Worm (Caenorhabditis elegans): ENCODE measurements around the gene cutl-24.
A peak's percentile ranks its signal among the peaks of the same experiment; 100 is the strongest.

DNA sequence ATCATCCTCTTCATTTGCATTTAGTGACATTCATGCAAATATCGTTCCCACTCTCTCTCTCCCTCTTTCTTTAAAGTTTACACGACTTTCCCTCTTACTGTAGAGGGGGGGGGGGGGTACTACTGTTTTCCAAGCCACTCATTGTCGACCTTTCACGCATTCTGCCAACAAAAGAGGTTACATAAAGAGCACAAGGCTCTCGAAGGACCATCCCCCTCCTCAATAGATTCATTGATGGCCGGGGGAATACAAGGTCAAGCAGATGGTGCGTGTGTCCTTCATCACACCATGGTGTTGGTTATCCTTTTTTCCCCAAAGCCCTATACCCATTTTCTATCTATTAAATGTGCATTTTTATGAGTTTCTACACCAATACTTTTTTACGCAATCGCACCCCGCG, 8.1 kb downstream of the cutl-24 start:
- TF ChIP-seq klf-2 (GFP tag; conservative IDR thresholded peaks at IDR 0.05) (no peak), ztf-29 (GFP tag; IDR thresholded peaks at IDR 0.05) (peak; percentile 45; the same call in 1 of the 2 replicates)

Measured in whole organism, midembryonic.